Worm (Caenorhabditis elegans): ENCODE data around the gene T10G3.8.
"Not testable (repeated sequence)": the region's sequence is repeated elsewhere in the genome, so short reads cannot be mapped to it uniquely, and the experiment has no call there.

T10G3.8 gene

DNA sequence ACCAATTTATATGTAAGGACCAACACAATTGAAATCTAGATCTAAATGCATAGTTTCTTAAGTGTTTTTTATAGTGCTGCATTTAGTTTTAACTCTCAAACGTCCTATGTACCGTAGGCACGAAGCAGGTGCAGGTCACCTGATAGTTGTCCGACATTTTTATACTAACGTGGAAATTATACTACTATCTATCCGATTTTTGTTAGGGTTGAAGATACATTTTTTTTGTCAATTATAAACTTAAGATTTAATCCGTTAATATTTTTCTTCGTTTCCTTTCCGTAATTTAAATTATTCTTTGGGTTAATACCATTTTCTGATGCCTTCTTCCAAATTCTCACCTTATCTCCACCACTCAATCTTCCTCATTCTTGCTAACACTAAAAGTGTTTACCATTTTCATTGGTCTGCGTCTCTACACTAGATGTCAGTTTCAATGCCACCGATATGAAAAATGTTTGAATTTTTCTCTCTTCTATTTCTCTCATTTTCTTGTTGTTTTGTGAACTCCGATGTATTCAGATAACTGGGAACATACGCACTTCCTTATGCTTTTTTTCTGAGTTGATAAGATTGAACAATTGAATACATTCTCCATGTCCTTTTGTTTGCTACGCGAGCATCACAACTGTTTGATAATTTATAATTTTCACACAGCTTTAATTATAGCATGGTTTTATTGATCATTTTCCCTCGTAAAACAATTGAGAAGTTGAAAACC, 30.9 kb downstream of the T10G3.8 start, which contains the start of gene Y2H9A.4:
TSS of gene Y2H9A.4 (plus strand) at position 671 of the 721 bp plus-strand sequence.
- no peak for TF ChIP-seq fkh-6 (tag; optimal IDR thresholded peaks at IDR 0.05)
- no peak for TF ChIP-seq pha-2 (tag; optimal IDR thresholded peaks at IDR 0.05)
- TF ChIP-seq gmeb-2 (tag; optimal IDR thresholded peaks at IDR 0.05): no peak
- no peak for TF ChIP-seq elt-4 (tag; optimal IDR thresholded peaks at IDR 0.05)
- TF ChIP-seq ceh-30 (tag; optimal IDR thresholded peaks at IDR 0.05): no peak
- no peak for TF ChIP-seq syd-9 (tag; optimal IDR thresholded peaks at IDR 0.05)
- no peak for TF ChIP-seq T23F11.4 (GFP tag; optimal IDR thresholded peaks at IDR 0.05)
- TF ChIP-seq dmd-4 (tag; optimal IDR thresholded peaks at IDR 0.05; ENCODE audit: borderline replicate concordance): no peak
- no peak for TF ChIP-seq pqm-1 (tag; optimal IDR thresholded peaks at IDR 0.05)
- no peak for TF ChIP-seq che-1 (tag; optimal IDR thresholded peaks at IDR 0.05)
- no peak for TF ChIP-seq rnt-1 (tag; optimal IDR thresholded peaks at IDR 0.05)
- no peak for TF ChIP-seq pros-1 (tag; optimal IDR thresholded peaks at IDR 0.05)
- TF ChIP-seq lim-6 (tag; optimal IDR thresholded peaks at IDR 0.05): no peak
- TF ChIP-seq elt-2 (tag; optimal IDR thresholded peaks at IDR 0.05): no peak
- no peak for TF ChIP-seq ceh-45 (GFP tag; IDR thresholded peaks at IDR 0.05)
- TF ChIP-seq ceh-24 (tag; optimal IDR thresholded peaks at IDR 0.05): no peak
- TF ChIP-seq hlh-13 (GFP tag; optimal IDR thresholded peaks at IDR 0.05): no peak
- TF ChIP-seq ceh-34 (tag; optimal IDR thresholded peaks at IDR 0.05): no peak
- no peak for TF ChIP-seq ceh-22 (tag; optimal IDR thresholded peaks at IDR 0.05)
- TF ChIP-seq nfya-1 (tag; optimal IDR thresholded peaks at IDR 0.05): no peak

DNA sequence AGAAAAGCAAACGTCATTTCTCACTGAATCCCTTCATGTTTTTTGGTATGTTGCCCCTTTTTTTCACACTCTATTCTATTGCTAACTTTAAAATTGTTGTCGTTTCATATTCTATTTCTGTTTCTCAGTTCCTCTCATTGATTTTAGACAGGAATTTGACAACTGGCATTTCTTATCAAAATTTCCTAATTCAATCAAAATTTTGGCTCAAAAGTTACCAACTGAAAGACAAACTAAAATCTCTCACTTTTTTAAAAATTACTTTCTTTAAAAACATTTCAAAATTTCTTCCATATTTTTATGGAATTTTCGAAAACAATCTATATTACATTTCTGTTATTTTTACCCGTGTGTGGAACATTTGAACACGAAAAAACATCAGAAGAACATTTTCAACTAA, 32.7 kb downstream of the T10G3.8 start, which contains the start of gene Y2H9A.6:
TSS of gene Y2H9A.6 (plus strand) at position 301 of the 400 bp plus-strand sequence.
- not testable (repeated sequence) for TF ChIP-seq K02D7.2 (tag; optimal IDR thresholded peaks at IDR 0.05); unc-55 (GFP tag; optimal IDR thresholded peaks at IDR 0.05); hlh-8 (tag; optimal IDR thresholded peaks at IDR 0.05)

DNA sequence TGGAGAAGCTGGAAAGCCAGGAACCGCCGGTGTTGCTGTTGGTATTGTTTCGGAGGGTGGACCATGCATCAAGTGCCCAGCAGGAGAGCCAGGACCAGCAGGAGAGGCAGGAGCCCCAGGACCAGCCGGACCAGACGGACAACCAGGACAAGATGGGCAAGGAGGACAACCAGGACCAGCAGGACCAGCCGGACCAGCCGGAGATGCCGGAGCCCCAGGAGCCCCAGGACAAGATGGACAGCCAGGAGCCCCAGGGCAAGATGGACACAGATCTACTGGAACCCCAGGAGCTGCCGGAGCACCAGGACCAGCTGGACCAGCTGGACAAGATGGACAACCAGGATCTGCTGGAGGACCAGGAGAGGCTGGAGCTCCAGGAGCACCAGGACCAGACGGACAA, 33.4 kb downstream of the T10G3.8 start:
- TF ChIP-seq hlh-8 (tag; optimal IDR thresholded peaks at IDR 0.05) (no peak), ceh-22 (tag; optimal IDR thresholded peaks at IDR 0.05) (no peak), fax-1 (tag; optimal IDR thresholded peaks at IDR 0.05) (no peak), eyg-1 (tag; optimal IDR thresholded peaks at IDR 0.05) (no peak), K02D7.2 (tag; optimal IDR thresholded peaks at IDR 0.05) (no peak), odd-2 (tag; optimal IDR thresholded peaks at IDR 0.05) (no peak), unc-55 (GFP tag; optimal IDR thresholded peaks at IDR 0.05) (no peak), nhr-232 (tag; optimal IDR thresholded peaks at IDR 0.05) (no peak)

DNA sequence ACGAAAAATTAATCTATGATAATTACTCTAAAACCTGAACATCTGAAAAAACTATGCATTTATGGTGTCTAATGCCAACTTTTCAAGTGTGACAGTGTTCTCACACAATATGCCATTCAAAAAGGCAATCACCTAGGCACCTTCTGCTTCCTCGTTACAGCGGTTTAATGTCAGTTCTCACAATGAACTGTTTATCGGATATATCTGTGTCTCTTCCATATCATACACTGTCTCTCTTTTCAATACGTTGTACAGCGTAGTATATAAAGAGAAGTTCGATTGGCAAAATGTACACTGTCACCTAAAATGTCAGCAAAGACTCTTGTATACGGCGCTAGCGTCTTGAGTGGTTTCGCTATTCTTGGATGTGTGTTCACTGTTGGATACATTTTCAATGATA, 34.6 kb downstream of the T10G3.8 start, which contains the start of gene col-162:
TSS of gene col-162 (plus strand) at position 301 of the 400 bp plus-strand sequence.
- TF ChIP-seq pag-3 (tag; optimal IDR thresholded peaks at IDR 0.05; ENCODE audit: borderline replicate concordance): no peak
- no peak for TF ChIP-seq hlh-13 (GFP tag; optimal IDR thresholded peaks at IDR 0.05)
- TF ChIP-seq ceh-18 (tag; optimal IDR thresholded peaks at IDR 0.05): no peak
- TF ChIP-seq ceh-19 (GFP tag; optimal IDR thresholded peaks at IDR 0.05): no peak
- no peak for TF ChIP-seq lim-6 (tag; optimal IDR thresholded peaks at IDR 0.05)
- no peak for TF ChIP-seq mec-3 (tag; optimal IDR thresholded peaks at IDR 0.05; ENCODE audit: borderline replicate concordance)
- no peak for TF ChIP-seq ceh-31 (tag; optimal IDR thresholded peaks at IDR 0.05)
- no peak for TF ChIP-seq ama-1 (optimal IDR thresholded peaks at IDR 0.05)

DNA sequence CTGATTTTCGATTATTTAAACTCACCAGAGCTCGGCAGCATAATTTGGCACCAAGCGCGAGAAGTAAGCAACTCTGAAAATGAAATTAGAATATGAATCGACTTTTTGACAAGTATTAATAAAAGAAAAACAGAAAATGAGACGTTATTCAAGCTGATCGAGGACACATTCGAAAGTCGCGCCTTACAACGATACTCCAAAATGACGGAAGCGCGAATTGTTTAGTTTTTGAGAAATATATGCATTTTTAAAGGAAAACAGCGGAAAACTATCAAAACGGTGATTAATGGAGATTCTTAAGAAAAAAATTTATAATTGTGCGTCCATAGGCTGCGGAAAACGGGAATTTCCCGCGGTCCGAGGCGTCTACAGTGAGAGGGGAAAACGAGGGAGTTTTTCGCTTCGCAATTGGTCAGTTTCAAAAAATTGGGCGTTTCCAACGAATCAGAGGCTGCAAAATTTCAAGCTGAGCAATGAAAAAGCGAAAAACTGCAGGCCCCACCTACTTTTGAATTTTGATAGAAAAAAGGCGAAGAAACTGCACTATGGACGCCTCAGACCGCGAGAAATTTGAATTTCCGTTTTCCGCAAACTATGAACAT, 38.7 kb downstream of the T10G3.8 start, which contains the start of gene mes-4:
TSS of gene mes-4 (minus strand) at position 73 of the 602 bp plus-strand sequence.
- TF ChIP-seq nfya-1 (tag; optimal IDR thresholded peaks at IDR 0.05) (peak; percentile 85), fkh-6 (tag; optimal IDR thresholded peaks at IDR 0.05) (no peak), ceh-6 (GFP tag; optimal IDR thresholded peaks at IDR 0.05) (no peak), hlh-8 (tag; optimal IDR thresholded peaks at IDR 0.05) (no peak)
